Worm (Caenorhabditis elegans): Measurements from ENCODE around the gene W02B12.11.

Gene W02B12.11

DNA sequence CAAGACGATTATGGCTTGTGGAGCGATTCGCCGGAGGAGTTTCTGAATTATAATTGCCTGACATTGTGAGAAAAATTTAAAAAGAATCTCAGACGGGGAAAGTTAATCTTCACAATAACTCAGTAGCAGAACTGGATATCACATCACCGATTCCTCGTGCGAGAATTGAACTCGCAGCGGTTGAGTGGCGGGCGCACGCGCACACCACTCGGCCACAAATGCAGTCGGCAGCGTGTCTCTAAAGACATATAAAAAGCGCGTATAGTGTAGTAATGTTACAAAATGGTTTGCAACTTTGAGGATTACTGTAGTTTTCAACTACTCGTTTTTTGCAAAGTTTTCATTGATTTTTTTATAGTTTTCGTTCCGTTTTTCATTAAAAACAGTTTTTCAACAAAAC, 10.9 kb downstream of the W02B12.11 start (continued):
- TF ChIP-seq snpc-1.1 (tag; optimal IDR thresholded peaks at IDR 0.05; ENCODE audit: insufficient read depth) (peak; percentile 82), D2030.7 (GFP tag; IDR thresholded peaks at IDR 0.05) (peak; percentile 90), nhr-80 (tag; optimal IDR thresholded peaks at IDR 0.05) (peak; percentile 57), lsy-27 (tag; optimal IDR thresholded peaks at IDR 0.05; ENCODE audit: borderline replicate concordance, insufficient read depth) (peak; percentile 72), aptf-3 (GFP tag; IDR thresholded peaks at IDR 0.05) (0 out of 2 replicates have a peak, but pooled peaks have one; percentile 58), Y53F4B.3 (GFP tag; IDR thresholded peaks at IDR 0.05) (peak; percentile 83), mxl-1 (tag; optimal IDR thresholded peaks at IDR 0.05) (peak; percentile 98), ztf-18 (tag; optimal IDR thresholded peaks at IDR 0.05) (peak; percentile 89), ama-1 (optimal IDR thresholded peaks at IDR 0.05) (no peak), ama-1 (GFP tag; optimal IDR thresholded peaks at IDR 0.05) (peak; percentile 92 to 93), pbrm-1 (GFP tag; IDR thresholded peaks at IDR 0.05) (peak; percentile 91), F23B12.7 (tag; optimal IDR thresholded peaks at IDR 0.05; ENCODE audit: insufficient read depth) (peak; percentile 89), lin-40 (tag; optimal IDR thresholded peaks at IDR 0.05) (peak; percentile 66), F57C9.4 (tag; optimal IDR thresholded peaks at IDR 0.05) (peak; percentile 72), athp-1 (tag; optimal IDR thresholded peaks at IDR 0.05) (peak; percentile 91), ekl-4 (GFP tag; IDR thresholded peaks at IDR 0.05) (peak; percentile 92), nhr-27 (tag; optimal IDR thresholded peaks at IDR 0.05) (peak; percentile 97), tbx-9 (tag; optimal IDR thresholded peaks at IDR 0.05; ENCODE audit: borderline replicate concordance) (peak; percentile 26), K12H6.12 (tag; optimal IDR thresholded peaks at IDR 0.05) (peak; percentile 77), nhr-90 (tag; optimal IDR thresholded peaks at IDR 0.05) (peak; percentile 97), hlh-12 (tag; optimal IDR thresholded peaks at IDR 0.05) (peak; percentile 85), madf-8 (GFP tag; conservative IDR thresholded peaks at IDR 0.05) (peak; percentile 49), ztf-28 (GFP tag; IDR thresholded peaks at IDR 0.05) (peak; percentile 75; the same call in 1 of the 2 replicates), lin-54 (GFP tag; optimal IDR thresholded peaks at IDR 0.05) (peak; percentile 81), lsl-1 (GFP tag; optimal IDR thresholded peaks at IDR 0.05) (peak; percentile 82), F37B4.10 (GFP tag; IDR thresholded peaks at IDR 0.05) (0 out of 2 replicates have a peak, but pooled peaks have one; percentile 76), atf-7 (tag; optimal IDR thresholded peaks at IDR 0.05) (peak; percentile 86), mes-4 (tag; optimal IDR thresholded peaks at IDR 0.05) (peak; percentile 90), zfh-2 (GFP tag; conservative IDR thresholded peaks at IDR 0.05) (peak; percentile 83), akir-1 (GFP tag; optimal IDR thresholded peaks at IDR 0.05) (peak; percentile 66), ceh-27 (GFP tag; optimal IDR thresholded peaks at IDR 0.05) (peak; percentile 94), nfya-2 (GFP tag; IDR thresholded peaks at IDR 0.05) (0 out of 2 replicates have a peak, but pooled peaks have one; percentile 46), hmg-1.2 (GFP tag; IDR thresholded peaks at IDR 0.05) (peak; percentile 85), lin-35 (GFP tag; optimal IDR thresholded peaks at IDR 0.05) (peak in 1 of 3 experiments; percentile 78), snpc-3.4 (tag; optimal IDR thresholded peaks at IDR 0.05) (peak; percentile 93), egl-44 (GFP tag; IDR thresholded peaks at IDR 0.05) (peak; percentile 97), cebp-2 (GFP tag; IDR thresholded peaks at IDR 0.05) (peak; percentile 97), egl-18 (GFP tag; IDR thresholded peaks at IDR 0.05) (peak; percentile 85), rcor-1 (GFP tag; IDR thresholded peaks at IDR 0.05) (peak; percentile 88), unc-62 (GFP tag; optimal IDR thresholded peaks at IDR 0.05) (no peak), C06A6.2 (GFP tag; conservative IDR thresholded peaks at IDR 0.05) (peak; percentile 57), ceh-40 (GFP tag; IDR thresholded peaks at IDR 0.05) (peak; percentile 71; the same call in 1 of the 2 replicates), tbp1 (GFP tag; optimal IDR thresholded peaks at IDR 0.05) (peak; percentile 100), tlf-1 (GFP tag; optimal IDR thresholded peaks at IDR 0.05) (peak; percentile 76), hrde-1 (tag; optimal IDR thresholded peaks at IDR 0.05; ENCODE audit: borderline replicate concordance) (peak; percentile 77), ceh-79 (tag; optimal IDR thresholded peaks at IDR 0.05) (peak; percentile 91), ztf-6 (GFP tag; IDR thresholded peaks at IDR 0.05) (peak; percentile 90), T07F8.4 (tag; optimal IDR thresholded peaks at IDR 0.05) (peak; percentile 93)
